Worm (Caenorhabditis elegans) whole organism, L4 larva: ENCODE results near the gene srx-50.

Experiments used
- F44E2.7 ChIP-seq: fragments of 200-800 bp; sonication (Bioruptor generic); IDR thresholded peaks from 2 replicates; pipeline ENCODE4 v2.1.2; 2022; ENCODE audit warnings: missing genetic modification characterization, missing compliant biosample characterization
- F49E8.2 ChIP-seq: sonication (generic microtip); optimal IDR thresholded peaks from 2 replicates; lab custom pipeline; 2016; ENCODE audit warnings: missing compliant biosample characterization, mild to moderate bottlenecking, missing genetic modification characterization, borderline replicate concordance
- T26A8.4 ChIP-seq: fragments of 200-800 bp; sonication (Bioruptor generic); IDR thresholded peaks from 2 replicates; pipeline ENCODE4 v1.3.6; 2022; ENCODE audit warnings: missing genetic modification characterization, missing compliant biosample characterization
- Y48G9A.11 ChIP-seq: fragments of 200-800 bp; sonication (Bioruptor generic); IDR thresholded peaks from 2 replicates; pipeline ENCODE4 v1.3.6; 2022; ENCODE audit warnings: missing genetic modification reagents, missing genetic modification characterization, missing compliant biosample characterization
- Y5F2A.4 ChIP-seq: fragments of 200-800 bp; sonication (Bioruptor generic); optimal IDR thresholded peaks from 2 replicates; lab custom pipeline; 2018; ENCODE audit warnings: mild to moderate bottlenecking, missing genetic modification characterization, missing compliant biosample characterization
- ZK337.2 ChIP-seq: fragments of 200-800 bp; sonication (Bioruptor generic); IDR thresholded peaks from 2 replicates; pipeline ENCODE4 v1.3.6; 2022; ENCODE audit warnings: missing genetic modification reagents, missing genetic modification characterization, missing compliant biosample characterization
- ZK546.5 ChIP-seq, 2 experiments: sonication (generic microtip); optimal IDR thresholded peaks; 2 replicates each; lab custom pipeline; 2017; ENCODE audit warnings: missing biosample characterization in 2 of 2, missing genetic modification characterization in 2 of 2
- ama-1 ChIP-seq: fragments of 150-350 bp; optimal IDR thresholded peaks from 2 replicates; lab custom pipeline; 2014; ENCODE audit warnings: inconsistent platforms, mixed read lengths
- attf-4 ChIP-seq: sonication (generic microtip); optimal IDR thresholded peaks from 3 replicates; lab custom pipeline; 2017; ENCODE audit warnings: missing biosample characterization, missing genetic modification characterization
- ceh-32 ChIP-seq: sonication (generic microtip); optimal IDR thresholded peaks from 2 replicates; lab custom pipeline; 2016; ENCODE audit warnings: mild to moderate bottlenecking, missing genetic modification characterization, missing compliant biosample characterization; ENCODE audit not compliant: poor library complexity
- ceh-44 ChIP-seq: fragments of 200-800 bp; sonication (Bioruptor generic); IDR thresholded peaks from 2 replicates; pipeline ENCODE4 v1.3.6; 2022; ENCODE audit warnings: missing genetic modification reagents, missing genetic modification characterization, missing compliant biosample characterization
- ceh-62 ChIP-seq: sonication (generic microtip); optimal IDR thresholded peaks from 2 replicates; lab custom pipeline; 2017; ENCODE audit warnings: missing biosample characterization, missing genetic modification characterization
- ces-1 ChIP-seq: fragments of 150-350 bp; sonication (generic microtip); optimal IDR thresholded peaks from 4 replicates; lab custom pipeline; 2014; ENCODE audit warnings: missing biosample characterization, missing genetic modification reagents, missing genetic modification characterization
- cey-2 ChIP-seq: sonication (generic microtip); optimal IDR thresholded peaks from 3 replicates; lab custom pipeline; 2017; ENCODE audit warnings: missing genetic modification characterization, mild to moderate bottlenecking, missing compliant biosample characterization, antibody characterized with exemption, borderline replicate concordance; ENCODE audit not compliant: insufficient read depth
- ctbp-1 ChIP-seq: fragments of 200-800 bp; sonication (Bioruptor generic); IDR thresholded peaks from 2 replicates; pipeline ENCODE4 v1.3.6; 2022; ENCODE audit warnings: missing genetic modification reagents, missing genetic modification characterization, missing compliant biosample characterization
- daf-16 ChIP-seq, 3 experiments: sonication (generic microtip); optimal IDR thresholded peaks; 2 replicates each; lab custom pipeline; 2016 to 2017; ENCODE audit warnings: missing genetic modification characterization in 3 of 3, missing genetic modification reagents in 3 of 3, mild to moderate bottlenecking in 2 of 3, missing compliant biosample characterization in 2 of 3, missing biosample characterization in 1 of 3, moderate library complexity in 1 of 3
- daf-8 ChIP-seq: fragments of 200-800 bp; sonication (Bioruptor generic); IDR thresholded peaks from 2 replicates; pipeline ENCODE4 v1.3.6; 2022; ENCODE audit warnings: missing genetic modification characterization, missing compliant biosample characterization
- dpl-1 ChIP-seq: fragments of 150-350 bp; optimal IDR thresholded peaks from 2 replicates; lab custom pipeline; 2014; ENCODE audit warnings: missing biosample characterization, missing genetic modification reagents, missing genetic modification characterization
- dve-1 ChIP-seq: sonication (generic microtip); optimal IDR thresholded peaks from 2 replicates; lab custom pipeline; 2017; ENCODE audit warnings: antibody characterized with exemption, mild to moderate bottlenecking, missing genetic modification characterization, missing compliant biosample characterization; ENCODE audit not compliant: insufficient read depth
- egl-43 ChIP-seq: fragments of 200-800 bp; sonication (Bioruptor generic); IDR thresholded peaks from 2 replicates; pipeline ENCODE4 v1.3.6; 2022; ENCODE audit warnings: missing genetic modification reagents, missing genetic modification characterization, missing compliant biosample characterization
- fkh-10 ChIP-seq: fragments of 150-350 bp; optimal IDR thresholded peaks from 2 replicates; lab custom pipeline; 2014; ENCODE audit warnings: missing biosample characterization, missing genetic modification reagents, missing genetic modification characterization
- hif-1 ChIP-seq, 2 experiments: sonication (generic microtip); optimal IDR thresholded peaks; 2 replicates each; lab custom pipeline; 2016 to 2017; ENCODE audit warnings: missing compliant biosample characterization in 2 of 2, missing genetic modification characterization in 2 of 2, missing genetic modification reagents in 2 of 2, missing genotype in 2 of 2, mild to moderate bottlenecking in 1 of 2
- hlh-11 ChIP-seq: fragments of 200-800 bp; sonication (Bioruptor generic); optimal IDR thresholded peaks from 2 replicates; lab custom pipeline; 2018; ENCODE audit warnings: mild to moderate bottlenecking, missing genetic modification characterization, missing compliant biosample characterization
- hlh-30 ChIP-seq: sonication (generic microtip); optimal IDR thresholded peaks from 2 replicates; lab custom pipeline; 2017; ENCODE audit warnings: antibody characterized with exemption, mild to moderate bottlenecking, missing genetic modification characterization, missing compliant biosample characterization; ENCODE audit not compliant: insufficient read depth
- lin-13 ChIP-seq: fragments of 150-350 bp; optimal IDR thresholded peaks from 2 replicates; lab custom pipeline; 2014; ENCODE audit warnings: missing biosample characterization, missing genetic modification reagents, missing genetic modification characterization
- lin-29 ChIP-seq: fragments of 200-800 bp; sonication (Bioruptor generic); IDR thresholded peaks from 2 replicates; pipeline ENCODE4 v1.3.6; 2022; ENCODE audit warnings: missing genetic modification reagents, missing genetic modification characterization, missing compliant biosample characterization
- lin-39 ChIP-seq: fragments of 150-350 bp; optimal IDR thresholded peaks from 2 replicates; lab custom pipeline; 2014; ENCODE audit warnings: missing biosample characterization, missing genetic modification reagents, missing genetic modification characterization
- madf-9 ChIP-seq: fragments of 200-800 bp; sonication (Bioruptor generic); conservative IDR thresholded peaks from 2 replicates; pipeline ENCODE4 v1.3.6; 2022; ENCODE audit warnings: missing genetic modification reagents, missing genetic modification characterization, missing compliant biosample characterization
- mxl-2 ChIP-seq: fragments of 200-800 bp; sonication (Bioruptor generic); conservative IDR thresholded peaks from 2 replicates; pipeline ENCODE4 v1.3.6; 2022; ENCODE audit warnings: missing genetic modification reagents, missing genetic modification characterization, missing compliant biosample characterization
- mxl-3 ChIP-seq: fragments of 200-800 bp; sonication (Bioruptor generic); optimal IDR thresholded peaks from 2 replicates; lab custom pipeline; 2018; ENCODE audit warnings: mild to moderate bottlenecking, missing genetic modification characterization, missing compliant biosample characterization
- nhr-10 ChIP-seq: fragments of 150-350 bp; optimal IDR thresholded peaks from 2 replicates; lab custom pipeline; 2014; ENCODE audit warnings: missing biosample characterization, missing genetic modification characterization
- nhr-102 ChIP-seq: sonication (generic microtip); optimal IDR thresholded peaks from 2 replicates; lab custom pipeline; 2016; ENCODE audit warnings: mild to moderate bottlenecking, missing genetic modification characterization, moderate library complexity, missing compliant biosample characterization
- nhr-28 ChIP-seq: fragments of 150-350 bp; optimal IDR thresholded peaks from 2 replicates; lab custom pipeline; 2014; ENCODE audit warnings: missing biosample characterization, missing genetic modification characterization
- nhr-41 ChIP-seq: fragments of 200-800 bp; sonication (Bioruptor generic); IDR thresholded peaks from 2 replicates; pipeline ENCODE4 v1.3.6; 2022; ENCODE audit warnings: missing genetic modification reagents, missing genetic modification characterization, missing compliant biosample characterization
- nhr-42 ChIP-seq: fragments of 200-800 bp; sonication (Bioruptor generic); IDR thresholded peaks from 2 replicates; pipeline ENCODE4 v1.3.6; 2022; ENCODE audit warnings: missing genetic modification characterization, missing compliant biosample characterization
- nhr-48 ChIP-seq: sonication (generic microtip); optimal IDR thresholded peaks from 2 replicates; lab custom pipeline; 2016; ENCODE audit warnings: mild to moderate bottlenecking, missing genetic modification characterization, missing compliant biosample characterization
- pha-4 ChIP-seq, 2 experiments: fragments of 150-350 bp in 1 of 2; fragments of 200-800 bp in 1 of 2; sonication (Bioruptor generic) in 1 of 2; IDR thresholded peaks in 1 of 2; optimal IDR thresholded peaks in 1 of 2; 2 replicates each; pipeline versions ENCODE4 v1.3.6 to Lab custom; 2014 to 2022; ENCODE audit warnings: missing genetic modification characterization in 2 of 2, missing genetic modification reagents in 2 of 2, missing biosample characterization in 1 of 2, missing compliant biosample characterization in 1 of 2
- pqm-1 ChIP-seq: sonication (generic microtip); optimal IDR thresholded peaks from 2 replicates; lab custom pipeline; 2017; ENCODE audit warnings: missing biosample characterization, missing genetic modification characterization
- saeg-2 ChIP-seq: fragments of 200-800 bp; sonication (Bioruptor generic); IDR thresholded peaks from 2 replicates; pipeline ENCODE4 v1.3.6; 2022; ENCODE audit warnings: missing genetic modification reagents, missing genetic modification characterization, missing compliant biosample characterization
- set-16 ChIP-seq: fragments of 200-800 bp; sonication (Bioruptor generic); IDR thresholded peaks from 2 replicates; pipeline ENCODE4 v1.3.6; 2022; ENCODE audit warnings: missing genetic modification reagents, missing genetic modification characterization, missing compliant biosample characterization
- skn-1 ChIP-seq: fragments of 150-350 bp; optimal IDR thresholded peaks from 2 replicates; lab custom pipeline; 2014; ENCODE audit warnings: missing biosample characterization, missing genetic modification characterization
- snpc-4 ChIP-seq: fragments of 150-350 bp; optimal IDR thresholded peaks from 2 replicates; lab custom pipeline; 2014; ENCODE audit warnings: missing biosample characterization, missing genetic modification characterization
- spr-3 ChIP-seq: fragments of 200-800 bp; sonication (Bioruptor generic); optimal IDR thresholded peaks from 2 replicates; lab custom pipeline; 2018; ENCODE audit warnings: mild to moderate bottlenecking, missing genetic modification characterization, missing compliant biosample characterization
- unc-130 ChIP-seq: sonication (generic microtip); optimal IDR thresholded peaks from 2 replicates; lab custom pipeline; 2016; ENCODE audit warnings: missing genetic modification reagents, missing genetic modification characterization, missing compliant biosample characterization
- unc-39 ChIP-seq: sonication (generic microtip); optimal IDR thresholded peaks from 2 replicates; lab custom pipeline; 2017; ENCODE audit warnings: missing biosample characterization, missing genetic modification characterization
- unc-62 ChIP-seq, 3 experiments: fragments of 150-350 bp in 1 of 3; sonication (generic microtip); optimal IDR thresholded peaks in 2 of 3; peaks in 1 of 3; 1 replicate in 1 of 3; 2 replicates in 2 of 3; lab custom pipeline; 2014 to 2017; ENCODE audit warnings: missing biosample characterization in 3 of 3, missing genetic modification characterization in 3 of 3, missing genetic modification reagents in 3 of 3, missing genotype in 1 of 3
- vab-7 ChIP-seq: fragments of 200-800 bp; sonication (Bioruptor generic); IDR thresholded peaks from 2 replicates; pipeline ENCODE4 v1.3.6; 2022; ENCODE audit warnings: missing genetic modification reagents, missing genetic modification characterization, missing compliant biosample characterization
- zag-1 ChIP-seq: fragments of 150-350 bp; optimal IDR thresholded peaks from 2 replicates; lab custom pipeline; 2014; ENCODE audit warnings: missing biosample characterization, missing genetic modification characterization
- zip-2 ChIP-seq: fragments of 150-350 bp; optimal IDR thresholded peaks from 2 replicates; lab custom pipeline; 2014; ENCODE audit warnings: missing biosample characterization, missing genetic modification characterization
- ztf-7 ChIP-seq: fragments of 150-350 bp; optimal IDR thresholded peaks from 2 replicates; lab custom pipeline; 2014; ENCODE audit warnings: missing biosample characterization, missing genetic modification characterization

The srx-50 gene

DNA sequence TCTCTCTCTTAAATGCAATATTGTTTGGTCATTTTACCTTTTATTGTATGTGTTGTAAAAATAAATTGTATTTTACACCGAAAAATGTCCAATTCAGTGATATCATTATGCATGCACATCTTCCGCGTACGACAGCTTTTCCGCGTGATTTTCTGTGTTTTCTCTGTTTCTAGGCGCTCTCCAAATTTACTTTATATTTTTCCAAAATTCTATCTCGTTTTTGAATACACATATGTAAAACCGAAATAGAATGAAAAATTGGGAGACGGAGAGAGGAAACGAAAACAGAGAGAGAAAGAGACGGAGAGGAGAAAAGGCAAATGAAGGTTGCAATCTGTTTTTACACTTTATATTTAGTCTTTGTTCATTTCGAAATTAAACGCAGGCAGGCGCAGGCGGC, 41.3 kb upstream of the srx-50 start (continued):
- TF ChIP-seq dve-1 (tag; lab: Kevin White, UChicago), result peak; percentile 78
- no peak for TF ChIP-seq ctbp-1 (GFP tag; lab: Robert Waterston, UW)
- TF ChIP-seq nhr-102 (tag; lab: Kevin White, UChicago), result no peak
- TF ChIP-seq lin-13, result no peak
- TF ChIP-seq Y5F2A.4 (GFP tag; lab: Kevin White, UChicago), result no peak
- TF ChIP-seq attf-4, result no peak
- TF ChIP-seq vab-7 (GFP tag; lab: Robert Waterston, UW), result no peak
- no peak for TF ChIP-seq set-16
- TF ChIP-seq daf-16 (GFP tag; optimal IDR thresholded peaks at IDR 0.05; lab: Kevin White, UChicago), result no peak
- peak; percentile 50 for TF ChIP-seq daf-16 (tag; optimal IDR thresholded peaks at IDR 0.05; lab: Kevin White, UChicago)
- TF ChIP-seq zag-1, result no peak
- TF ChIP-seq spr-3, result no peak
- TF ChIP-seq T26A8.4 (GFP tag; lab: Robert Waterston, UW), result no peak
- TF ChIP-seq zip-2 (tag; lab: Kevin White, UChicago), result no peak
- TF ChIP-seq skn-1, result no peak
- no peak for TF ChIP-seq ceh-32
- no peak for TF ChIP-seq mxl-2 (GFP tag; lab: Robert Waterston, UW)
- TF ChIP-seq lin-29 (GFP tag; lab: Robert Waterston, UW), result no peak
- TF ChIP-seq ceh-44, result no peak
- no peak for TF ChIP-seq lin-39 (tag; lab: Kevin White, UChicago)
- no peak for TF ChIP-seq ama-1 (lab: Kevin White, UChicago)
- peak; percentile 31 for TF ChIP-seq fkh-10
- no peak for TF ChIP-seq unc-39 (tag; lab: Kevin White, UChicago)
- no peak for TF ChIP-seq unc-62 (GFP tag; optimal IDR thresholded peaks at IDR 0.05 in 1 of 2; lab: Kevin White, UChicago)
- no peak for TF ChIP-seq unc-62 (tag; optimal IDR thresholded peaks at IDR 0.05; lab: Kevin White, UChicago)
- no peak for TF ChIP-seq Y48G9A.11
- no peak for TF ChIP-seq nhr-10 (tag; lab: Kevin White, UChicago)
- no peak for TF ChIP-seq snpc-4 (tag; lab: Kevin White, UChicago)
- TF ChIP-seq nhr-42 (GFP tag; lab: Robert Waterston, UW), result no peak
- TF ChIP-seq nhr-41 (GFP tag; lab: Robert Waterston, UW), result no peak
- TF ChIP-seq ZK337.2, result no peak
- TF ChIP-seq ces-1 (GFP tag; lab: Kevin White, UChicago), result no peak
- no peak for TF ChIP-seq F49E8.2
- no peak for TF ChIP-seq hif-1 (tag; optimal IDR thresholded peaks at IDR 0.05; lab: Kevin White, UChicago)
- no peak for TF ChIP-seq cey-2 (tag; lab: Kevin White, UChicago)
- TF ChIP-seq pqm-1 (tag; lab: Kevin White, UChicago), result no peak
- TF ChIP-seq dpl-1 (GFP tag; lab: Kevin White, UChicago), result peak; percentile 9
- TF ChIP-seq saeg-2 (GFP tag; lab: Robert Waterston, UW), result no peak
- no peak for TF ChIP-seq pha-4 (GFP tag; IDR thresholded peaks at IDR 0.05; lab: Robert Waterston, UW)
- no peak for TF ChIP-seq pha-4 (tag; optimal IDR thresholded peaks at IDR 0.05; lab: Kevin White, UChicago)
- no peak for TF ChIP-seq F44E2.7 (GFP tag; lab: Robert Waterston, UW)
- TF ChIP-seq madf-9 (GFP tag; lab: Robert Waterston, UW), result no peak
- no peak for TF ChIP-seq unc-130 (GFP tag; lab: Kevin White, UChicago)
- no peak for TF ChIP-seq ztf-7
- TF ChIP-seq mxl-3 (GFP tag; lab: Kevin White, UChicago), result no peak
- peak; percentile 49 for TF ChIP-seq hlh-11 (tag; lab: Kevin White, UChicago)
- TF ChIP-seq daf-8 (GFP tag; lab: Robert Waterston, UW), result no peak
- TF ChIP-seq hlh-30 (tag; lab: Kevin White, UChicago), result peak; percentile 85
- no peak for TF ChIP-seq ceh-62
- no peak for TF ChIP-seq ZK546.5 (tag; optimal IDR thresholded peaks at IDR 0.05; lab: Kevin White, UChicago)
- TF ChIP-seq nhr-28 (tag; lab: Kevin White, UChicago), result peak; percentile 46
- TF ChIP-seq egl-43 (GFP tag; lab: Robert Waterston, UW), result no peak
- TF ChIP-seq nhr-48 (tag; lab: Kevin White, UChicago), result no peak
